Worm (Caenorhabditis elegans): ENCODE results near the gene Y97E10AR.1.

DNA sequence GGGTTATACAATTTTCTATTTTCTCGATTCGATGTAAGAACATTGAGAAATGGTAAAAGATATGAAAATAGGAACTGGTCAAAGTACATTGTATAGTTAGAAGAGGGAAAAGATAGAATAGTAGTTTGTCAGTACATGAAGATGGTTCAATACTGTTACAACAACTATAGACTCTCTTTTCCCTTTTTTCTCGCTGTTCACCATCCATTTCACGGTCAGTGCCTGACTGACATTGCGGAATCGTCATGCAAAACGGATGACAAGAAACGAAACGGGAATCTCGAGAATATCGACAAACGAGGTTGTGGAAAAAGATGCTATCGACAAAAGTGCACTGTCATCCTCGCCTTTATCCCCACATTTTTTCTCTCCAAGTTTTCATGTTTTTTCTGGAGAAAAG is 42.4 kb downstream of the Y97E10AR.1 start:
- TF ChIP-seq hlh-15 (tag; optimal IDR thresholded peaks at IDR 0.05) (no peak), hlh-8 (tag; optimal IDR thresholded peaks at IDR 0.05) (no peak), unc-55 (GFP tag; optimal IDR thresholded peaks at IDR 0.05) (no peak), ama-1 (optimal IDR thresholded peaks at IDR 0.05) (no peak), tbx-2 (tag; optimal IDR thresholded peaks at IDR 0.05) (no peak)
